Worm (Caenorhabditis elegans) whole organism, L4 larva: ENCODE measurements around the gene F37H8.5.
A peak's percentile ranks its signal among the peaks of the same experiment; 100 is the strongest.

Experiments
- F26F4.8 ChIP-seq: fragments of 200-800 bp; sonication (Bioruptor generic); conservative IDR thresholded peaks from 2 replicates; pipeline ENCODE4 v1.3.6; 2022; ENCODE audit warnings: missing genetic modification characterization, missing compliant biosample characterization
- F37D6.2 ChIP-seq: sonication (generic microtip); optimal IDR thresholded peaks from 2 replicates; lab custom pipeline; 2016; ENCODE audit warnings: mild to moderate bottlenecking, missing genetic modification characterization, missing compliant biosample characterization
- T20F7.1 ChIP-seq: fragments of 200-800 bp; sonication (Bioruptor generic); optimal IDR thresholded peaks from 2 replicates; lab custom pipeline; 2018; ENCODE audit warnings: mild to moderate bottlenecking, missing genetic modification characterization, missing compliant biosample characterization
- Y105C5A.15 ChIP-seq: fragments of 200-800 bp; sonication (Bioruptor generic); IDR thresholded peaks from 2 replicates; pipeline ENCODE4 v1.3.6; 2022; ENCODE audit warnings: missing genetic modification characterization, missing compliant biosample characterization
- Y75B8A.6 ChIP-seq: fragments of 200-800 bp; sonication (Bioruptor generic); IDR thresholded peaks from 2 replicates; pipeline ENCODE4 v1.3.6; 2022; ENCODE audit warnings: missing genetic modification reagents, missing genetic modification characterization, missing compliant biosample characterization
- aha-1 ChIP-seq: fragments of 150-350 bp; peaks from one replicate; lab custom pipeline; 2014; ENCODE audit warnings: missing biosample characterization, missing genetic modification characterization
- ama-1 ChIP-seq: fragments of 150-350 bp; optimal IDR thresholded peaks from 2 replicates; lab custom pipeline; 2014; ENCODE audit warnings: inconsistent platforms, mixed read lengths
- arid-1 ChIP-seq: fragments of 200-800 bp; sonication (Bioruptor generic); conservative IDR thresholded peaks from 2 replicates; pipeline ENCODE4 v1.3.6; 2022; ENCODE audit warnings: missing genetic modification reagents, missing genetic modification characterization, missing compliant biosample characterization
- ceh-32 ChIP-seq: sonication (generic microtip); optimal IDR thresholded peaks from 2 replicates; lab custom pipeline; 2016; ENCODE audit warnings: mild to moderate bottlenecking, missing genetic modification characterization, missing compliant biosample characterization; ENCODE audit not compliant: poor library complexity
- ceh-82 ChIP-seq: sonication (generic microtip); optimal IDR thresholded peaks from 2 replicates; lab custom pipeline; 2017; ENCODE audit warnings: missing biosample characterization, missing genetic modification characterization
- ces-1 ChIP-seq: fragments of 150-350 bp; sonication (generic microtip); optimal IDR thresholded peaks from 4 replicates; lab custom pipeline; 2014; ENCODE audit warnings: missing biosample characterization, missing genetic modification reagents, missing genetic modification characterization
- dmd-8 ChIP-seq: fragments of 200-800 bp; sonication (Bioruptor generic); IDR thresholded peaks from 2 replicates; pipeline ENCODE4 v1.3.6; 2022; ENCODE audit warnings: missing genetic modification characterization, missing compliant biosample characterization
- fkh-10 ChIP-seq: fragments of 150-350 bp; optimal IDR thresholded peaks from 2 replicates; lab custom pipeline; 2014; ENCODE audit warnings: missing biosample characterization, missing genetic modification reagents, missing genetic modification characterization
- hlh-11 ChIP-seq: fragments of 200-800 bp; sonication (Bioruptor generic); optimal IDR thresholded peaks from 2 replicates; lab custom pipeline; 2018; ENCODE audit warnings: mild to moderate bottlenecking, missing genetic modification characterization, missing compliant biosample characterization
- hlh-30 ChIP-seq: sonication (generic microtip); optimal IDR thresholded peaks from 2 replicates; lab custom pipeline; 2017; ENCODE audit warnings: antibody characterized with exemption, mild to moderate bottlenecking, missing genetic modification characterization, missing compliant biosample characterization; ENCODE audit not compliant: insufficient read depth
- hmg-1.1 ChIP-seq: fragments of 200-800 bp; sonication (Bioruptor generic); IDR thresholded peaks from 2 replicates; pipeline ENCODE4 v1.3.6; 2022; ENCODE audit warnings: missing genetic modification reagents, missing genetic modification characterization, missing compliant biosample characterization
- jun-1 ChIP-seq: fragments of 150-350 bp; optimal IDR thresholded peaks from 2 replicates; lab custom pipeline; 2014; ENCODE audit warnings: missing biosample characterization, missing genetic modification reagents, missing genetic modification characterization
- lim-7 ChIP-seq: fragments of 200-800 bp; sonication (Bioruptor generic); IDR thresholded peaks from 2 replicates; pipeline ENCODE4 v1.3.6; 2022; ENCODE audit warnings: missing genetic modification characterization, missing compliant biosample characterization
- mdl-1 ChIP-seq, 2 experiments: fragments of 150-350 bp in 1 of 2; sonication (generic microtip) in 1 of 2; optimal IDR thresholded peaks; 2 replicates each; lab custom pipeline; 2014 to 2017; ENCODE audit warnings: missing biosample characterization in 2 of 2, missing genetic modification characterization in 2 of 2
- mep-1 ChIP-seq: fragments of 150-350 bp; sonication (generic microtip); optimal IDR thresholded peaks from 3 replicates; lab custom pipeline; 2014; ENCODE audit warnings: missing biosample characterization, missing genetic modification characterization
- mes-2 ChIP-seq: sonication (generic microtip); optimal IDR thresholded peaks from 2 replicates; lab custom pipeline; 2016; ENCODE audit warnings: missing genotype, mild to moderate bottlenecking, missing genetic modification characterization, missing compliant biosample characterization; ENCODE audit not compliant: poor library complexity, severe bottlenecking
- mxl-3 ChIP-seq: fragments of 200-800 bp; sonication (Bioruptor generic); optimal IDR thresholded peaks from 2 replicates; lab custom pipeline; 2018; ENCODE audit warnings: mild to moderate bottlenecking, missing genetic modification characterization, missing compliant biosample characterization
- nhr-10 ChIP-seq: fragments of 150-350 bp; optimal IDR thresholded peaks from 2 replicates; lab custom pipeline; 2014; ENCODE audit warnings: missing biosample characterization, missing genetic modification characterization
- nhr-28 ChIP-seq: fragments of 150-350 bp; optimal IDR thresholded peaks from 2 replicates; lab custom pipeline; 2014; ENCODE audit warnings: missing biosample characterization, missing genetic modification characterization
- nhr-42 ChIP-seq: fragments of 200-800 bp; sonication (Bioruptor generic); IDR thresholded peaks from 2 replicates; pipeline ENCODE4 v1.3.6; 2022; ENCODE audit warnings: missing genetic modification characterization, missing compliant biosample characterization
- nhr-77 ChIP-seq: fragments of 150-350 bp; optimal IDR thresholded peaks from 2 replicates; lab custom pipeline; 2014; ENCODE audit warnings: missing biosample characterization, missing genetic modification characterization
- rbr-2 ChIP-seq: sonication (generic microtip); optimal IDR thresholded peaks from 2 replicates; lab custom pipeline; 2016; ENCODE audit warnings: missing genotype, missing genetic modification characterization, missing compliant biosample characterization
- sdz-12 ChIP-seq: fragments of 200-800 bp; sonication (Bioruptor generic); optimal IDR thresholded peaks from 2 replicates; lab custom pipeline; 2018; ENCODE audit warnings: mild to moderate bottlenecking, missing genetic modification characterization, missing compliant biosample characterization
- set-16 ChIP-seq: fragments of 200-800 bp; sonication (Bioruptor generic); IDR thresholded peaks from 2 replicates; pipeline ENCODE4 v1.3.6; 2022; ENCODE audit warnings: missing genetic modification reagents, missing genetic modification characterization, missing compliant biosample characterization
- tag-97 ChIP-seq: fragments of 200-800 bp; sonication (Bioruptor generic); IDR thresholded peaks from 2 replicates; pipeline ENCODE4 v1.3.6; 2022; ENCODE audit warnings: missing genetic modification characterization, missing compliant biosample characterization
- unc-62 ChIP-seq, 3 experiments: fragments of 150-350 bp in 1 of 3; sonication (generic microtip); optimal IDR thresholded peaks in 2 of 3; peaks in 1 of 3; 1 replicate in 1 of 3; 2 replicates in 2 of 3; lab custom pipeline; 2014 to 2017; ENCODE audit warnings: missing biosample characterization in 3 of 3, missing genetic modification characterization in 3 of 3, missing genetic modification reagents in 3 of 3, missing genotype in 1 of 3
- zfp-3 ChIP-seq: fragments of 200-800 bp; sonication (Bioruptor generic); conservative IDR thresholded peaks from 2 replicates; pipeline ENCODE4 v1.3.6; 2022; ENCODE audit warnings: missing genetic modification reagents, missing genetic modification characterization, missing compliant biosample characterization
- ztf-11 ChIP-seq: fragments of 150-350 bp; optimal IDR thresholded peaks from 2 replicates; lab custom pipeline; 2014; ENCODE audit warnings: missing biosample characterization, missing genetic modification characterization

F37H8.5 gene

DNA sequence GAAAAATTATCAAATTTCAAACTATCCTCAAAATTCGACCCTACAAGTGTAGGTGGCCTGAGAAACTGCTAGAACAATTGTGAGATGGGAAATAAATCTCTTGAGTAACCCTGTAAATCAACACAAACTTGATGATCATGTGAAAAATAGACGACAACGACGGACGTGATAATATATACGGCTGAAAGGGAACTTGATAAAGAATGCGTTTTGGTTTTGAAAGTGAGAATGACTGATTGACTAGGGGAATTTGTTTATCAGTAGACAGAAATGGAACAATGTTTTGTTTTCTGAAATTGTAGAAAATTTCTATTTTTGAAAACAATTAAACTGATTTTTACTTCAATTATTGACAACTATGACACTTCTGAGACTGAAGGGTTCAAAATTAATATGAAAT lies 5.5 kb downstream of the F37H8.5 start:
- TF ChIP-seq Y75B8A.6 (no peak), hlh-30 (peak; percentile 27), ztf-11 (tag; lab: Kevin White, UChicago) (no peak), unc-62 (GFP tag; optimal IDR thresholded peaks at IDR 0.05 in 1 of 2; lab: Kevin White, UChicago) (peak in 1 of 2 experiments; percentile 52), unc-62 (tag; optimal IDR thresholded peaks at IDR 0.05; lab: Kevin White, UChicago) (no peak), T20F7.1 (GFP tag; lab: Kevin White, UChicago) (no peak), ceh-82 (tag; lab: Kevin White, UChicago) (no peak), nhr-42 (GFP tag; lab: Robert Waterston, UW) (no peak), tag-97 (GFP tag; lab: Robert Waterston, UW) (no peak), ces-1 (GFP tag; lab: Kevin White, UChicago) (no peak)

DNA sequence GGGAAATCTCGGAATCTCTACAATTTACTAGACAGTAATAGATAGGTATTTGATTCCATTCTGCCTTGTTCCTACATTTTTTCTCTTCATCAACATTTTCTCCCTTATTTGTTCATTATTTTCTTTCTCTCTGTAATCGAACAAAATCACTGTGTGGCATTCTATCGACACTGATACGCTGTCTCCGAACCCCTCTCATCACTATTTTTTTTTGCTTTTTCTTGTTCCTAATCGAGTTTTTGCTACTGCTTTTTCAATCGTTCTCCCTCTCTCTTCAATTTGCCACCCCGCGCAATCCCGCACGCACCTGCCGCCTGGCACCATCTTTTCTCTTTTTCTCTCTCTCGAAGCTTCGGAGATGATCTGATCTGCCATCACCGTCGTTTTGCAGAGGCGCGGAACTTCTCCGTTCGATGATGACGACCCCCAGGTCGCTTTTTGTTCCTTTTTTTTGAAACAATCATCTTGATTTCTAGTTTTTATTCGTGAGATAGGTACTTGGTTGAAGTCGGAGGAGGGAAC lies 12.3 kb downstream of the F37H8.5 start:
- TF ChIP-seq fkh-10 (GFP tag; lab: Kevin White, UChicago) (no peak), mdl-1 (tag; optimal IDR thresholded peaks at IDR 0.05; lab: Kevin White, UChicago) (peak in 1 of 2 experiments; percentile 41), nhr-10 (tag; lab: Kevin White, UChicago) (peak; percentile 43), arid-1 (GFP tag; lab: Robert Waterston, UW) (no peak), unc-62 (GFP tag; optimal IDR thresholded peaks at IDR 0.05 in 1 of 2; lab: Kevin White, UChicago) (peak in 1 of 2 experiments; percentile 94), unc-62 (tag; optimal IDR thresholded peaks at IDR 0.05; lab: Kevin White, UChicago) (no peak), nhr-28 (tag; lab: Kevin White, UChicago) (peak; percentile 11), aha-1 (peak; percentile 84), sdz-12 (no peak), set-16 (GFP tag; lab: Robert Waterston, UW) (peak; percentile 48; the same call in 1 of the 2 replicates), dmd-8 (GFP tag; lab: Robert Waterston, UW) (0 out of 2 replicates have a peak, but pooled peaks have one; percentile 12), tag-97 (GFP tag; lab: Robert Waterston, UW) (no peak), zfp-3 (GFP tag; lab: Robert Waterston, UW) (no peak), mep-1 (peak; percentile 24), mxl-3 (GFP tag; lab: Kevin White, UChicago) (peak; percentile 22), hlh-11 (peak; percentile 9), lim-7 (GFP tag; lab: Robert Waterston, UW) (no peak), mes-2 (tag; lab: Kevin White, UChicago) (peak; percentile 24)
- TF ChIP-seq, all 104 proteins: peak for 11

DNA sequence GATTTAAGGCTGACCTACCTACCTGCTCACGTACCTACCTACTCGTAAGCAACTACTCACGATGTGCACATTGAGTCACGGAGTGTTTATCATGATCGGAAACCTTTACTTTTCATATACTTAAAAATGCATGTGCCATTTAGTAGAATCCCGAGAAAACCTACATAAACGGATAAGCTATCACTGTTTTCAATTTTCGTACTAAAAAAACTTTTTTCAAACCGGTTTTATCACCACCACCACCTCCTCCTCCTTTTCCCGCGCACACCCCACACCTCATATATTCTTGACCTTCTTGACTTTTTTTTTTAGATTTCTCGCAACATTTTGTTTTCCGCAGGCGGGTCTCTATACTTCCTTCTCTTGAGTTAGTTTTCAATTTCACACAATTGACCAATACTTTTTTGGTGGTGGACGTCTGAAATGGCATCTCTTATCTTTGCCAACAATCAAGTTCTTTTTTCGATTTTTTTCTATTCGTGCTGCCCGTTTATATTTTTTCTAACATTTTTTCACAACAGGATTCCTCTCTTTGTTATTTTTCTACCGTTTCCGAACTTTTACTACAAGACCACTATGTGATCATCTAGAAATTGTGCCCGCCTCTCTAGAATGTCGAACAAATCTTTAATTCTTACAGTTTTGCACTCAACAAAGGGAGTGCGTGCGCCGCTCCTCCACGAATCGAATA lies 14.7 kb downstream of the F37H8.5 start, which contains the start of gene srap-1:
srap-1 (plus strand) TSS at position 641 of the 691 bp plus-strand sequence.
- no peak for TF ChIP-seq ama-1
- TF ChIP-seq nhr-77 (tag; lab: Kevin White, UChicago) = no peak
- peak in 1 of 2 experiments; percentile 50 for TF ChIP-seq unc-62 (GFP tag; optimal IDR thresholded peaks at IDR 0.05 in 1 of 2; lab: Kevin White, UChicago)
- no peak for TF ChIP-seq unc-62 (tag; optimal IDR thresholded peaks at IDR 0.05; lab: Kevin White, UChicago)

ce11 chrII:11204731-11205130 lies 16.7 kb downstream of the F37H8.5 start:
- no peak for TF ChIP-seq F26F4.8

- no peak for TF ChIP-seq F37D6.2
- TF ChIP-seq hmg-1.1 = no peak
- no peak for TF ChIP-seq jun-1 (tag; lab: Kevin White, UChicago)
- no peak for TF ChIP-seq rbr-2 (tag; lab: Kevin White, UChicago)
- peak; percentile 46 for TF ChIP-seq nhr-28 (tag; lab: Kevin White, UChicago)
- TF ChIP-seq ceh-32 (tag; lab: Kevin White, UChicago) = no peak
- TF ChIP-seq Y105C5A.15 (GFP tag; lab: Robert Waterston, UW) = no peak
These were observed 17.8 kb downstream of the F37H8.5 start for ce11 chrII:11205783-11206182.
